Worm (Caenorhabditis elegans): Measurements from ENCODE around the gene srh-73.

- TF ChIP-seq med-1 (GFP tag; optimal IDR thresholded peaks at IDR 0.05; ENCODE audit: insufficient read depth) (no peak), ref-1 (GFP tag; conservative IDR thresholded peaks at IDR 0.05) (no peak), tab-1 (GFP tag; IDR thresholded peaks at IDR 0.05) (no peak), cog-1 (tag; optimal IDR thresholded peaks at IDR 0.05) (no peak), T22C8.4 (GFP tag; IDR thresholded peaks at IDR 0.05) (no peak), klf-2 (GFP tag; conservative IDR thresholded peaks at IDR 0.05) (no peak), flt-1 (GFP tag; IDR thresholded peaks at IDR 0.05) (no peak), ztf-29 (GFP tag; IDR thresholded peaks at IDR 0.05) (no peak)
Measured at ce11 chrII:12508650-12509049, 3.3 kb upstream of the srh-73 start, which contains the start of gene srh-67.

Data from whole organism, midembryonic.